Worm (Caenorhabditis elegans): ENCODE measurements around the gene str-46.

DNA sequence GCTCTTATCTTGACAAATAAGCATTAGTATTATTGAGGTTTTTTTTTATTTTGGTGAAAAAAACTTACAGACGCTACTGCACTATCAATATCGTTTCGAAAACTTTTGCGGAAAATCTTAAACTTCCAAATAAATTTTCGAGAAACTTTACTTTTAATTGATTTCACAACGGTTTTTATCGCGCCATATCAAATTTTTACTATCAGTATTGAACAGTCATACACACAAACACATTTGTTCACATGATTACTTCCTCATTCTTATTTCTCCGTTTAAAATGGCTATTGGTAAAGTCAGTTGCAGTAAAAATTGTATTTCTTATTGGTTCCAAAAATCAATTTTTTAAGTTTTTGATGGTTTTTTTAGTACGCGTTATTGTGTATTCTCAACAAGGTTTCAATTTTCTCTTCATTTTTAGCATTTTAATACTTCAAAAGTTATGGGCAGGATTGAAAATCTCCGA is 3.5 kb downstream of the str-46 start, which contains the start of gene pals-32:
- TF ChIP-seq egl-27 (tag; optimal IDR thresholded peaks at IDR 0.05) (no peak), ztf-4 (tag; optimal IDR thresholded peaks at IDR 0.05) (no peak), unc-62 (GFP tag; optimal IDR thresholded peaks at IDR 0.05) (no peak), nhr-11 (tag; optimal IDR thresholded peaks at IDR 0.05) (no peak), nhr-129 (tag; optimal IDR thresholded peaks at IDR 0.05) (no peak), nhr-23 (tag; optimal IDR thresholded peaks at IDR 0.05) (no peak), ceh-16 (tag; optimal IDR thresholded peaks at IDR 0.05) (no peak), snpc-4 (tag; optimal IDR thresholded peaks at IDR 0.05) (no peak), nhr-21 (tag; optimal IDR thresholded peaks at IDR 0.05) (no peak), skn-1 (tag; optimal IDR thresholded peaks at IDR 0.05) (no peak), ztf-11 (tag; optimal IDR thresholded peaks at IDR 0.05) (no peak)

All from whole organism, L2 larva.